Fruit fly (Drosophila melanogaster) whole organism, wandering third instar larva: ENCODE data around the gene CG16790.

ENCODE experiments used
- Abd-B ChIP-seq: fragments of >200 bp; optimal IDR thresholded peaks from 2 replicates; lab custom pipeline; 2017; ENCODE audit warnings: missing biosample characterization, missing genetic modification characterization
- Dfd ChIP-seq: fragments of >200 bp; optimal IDR thresholded peaks from 2 replicates; lab custom pipeline; 2017; ENCODE audit warnings: missing biosample characterization, missing genetic modification characterization
- Hnf4 ChIP-seq: fragments of 200-800 bp; sonication (Bioruptor generic); optimal IDR thresholded peaks from 2 replicates; lab custom pipeline; 2016; ENCODE audit warnings: missing biosample characterization, mild to moderate bottlenecking, missing genetic modification characterization
- Hr78 ChIP-seq: fragments of >200 bp; optimal IDR thresholded peaks from 2 replicates; lab custom pipeline; 2017; ENCODE audit warnings: missing biosample characterization, missing genetic modification characterization
- Hr83 ChIP-seq: fragments of 200-300 bp; sonication (Bioruptor generic); optimal IDR thresholded peaks from 2 replicates; lab custom pipeline; 2016; ENCODE audit warnings: missing biosample characterization, mild to moderate bottlenecking, missing genetic modification characterization, moderate library complexity; ENCODE audit not compliant: poor library complexity, severe bottlenecking
- Jra ChIP-seq: sonication (Bioruptor generic); optimal IDR thresholded peaks from 2 replicates; lab custom pipeline; 2016; ENCODE audit warnings: missing biosample characterization, missing genetic modification characterization
- Mio ChIP-seq: sonication (Bioruptor generic); optimal IDR thresholded peaks from 2 replicates; lab custom pipeline; 2016; ENCODE audit warnings: missing biosample characterization, missing genetic modification characterization
- OdsH ChIP-seq: fragments of 200-800 bp; sonication (Bioruptor generic); optimal IDR thresholded peaks from 2 replicates; lab custom pipeline; 2016; ENCODE audit warnings: missing biosample characterization, mild to moderate bottlenecking, missing genetic modification characterization
- Vsx2 ChIP-seq: fragments of 200-300, 225-300 bp; sonication (Bioruptor generic); optimal IDR thresholded peaks from 2 replicates; lab custom pipeline; 2018; ENCODE audit warnings: missing biosample characterization, missing genetic modification characterization; ENCODE audit not compliant: partially characterized antibody
- lola ChIP-seq: fragments of >200 bp; optimal IDR thresholded peaks from 2 replicates; lab custom pipeline; 2017; ENCODE audit warnings: missing biosample characterization, missing genetic modification characterization
- pan ChIP-seq: fragments of >200 bp; optimal IDR thresholded peaks from 2 replicates; lab custom pipeline; 2017
- sv ChIP-seq: fragments of 200-800 bp; sonication (Bioruptor generic); optimal IDR thresholded peaks from 3 replicates; lab custom pipeline; 2016; ENCODE audit warnings: missing biosample characterization, missing genetic modification characterization
- usp ChIP-seq: fragments of >200 bp; optimal IDR thresholded peaks from 2 replicates; lab custom pipeline; 2017; ENCODE audit warnings: missing biosample characterization, missing genetic modification characterization

DNA sequence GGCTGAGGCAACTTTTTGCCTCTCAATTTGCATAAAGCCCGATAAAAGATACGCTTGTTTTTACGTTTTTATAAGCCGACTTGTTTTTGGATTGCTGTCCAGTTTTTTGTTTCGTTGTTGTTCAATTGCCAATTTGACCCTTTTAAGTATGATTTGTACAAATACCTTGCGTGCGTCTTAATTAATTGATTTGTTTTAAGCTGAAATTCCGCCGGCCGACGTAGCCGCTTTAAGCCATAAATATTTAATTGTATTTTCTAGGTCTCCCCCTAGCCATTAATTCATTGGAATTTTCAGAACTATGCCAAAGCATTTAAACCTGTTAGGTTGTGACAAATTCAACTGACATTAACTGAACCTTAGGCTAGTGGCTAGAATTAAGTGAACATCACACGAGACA is 26.6 kb upstream of the CG16790 start:
- TF ChIP-seq Dfd (GFP tag; lab: Kevin White, UChicago), result no peak
- no peak for TF ChIP-seq pan (lab: Kevin White, UChicago)
- no peak for TF ChIP-seq Mio (GFP tag; lab: Kevin White, UChicago)
- no peak for TF ChIP-seq Abd-B
- no peak for TF ChIP-seq usp (GFP tag; lab: Kevin White, UChicago)
- no peak for TF ChIP-seq Hnf4 (GFP tag; lab: Kevin White, UChicago)
- no peak for TF ChIP-seq OdsH
- no peak for TF ChIP-seq Hr78
- TF ChIP-seq sv (GFP tag; lab: Kevin White, UChicago), result no peak
- no peak for TF ChIP-seq Hr83 (GFP tag; lab: Kevin White, UChicago)
- TF ChIP-seq Vsx2, result no peak
- no peak for TF ChIP-seq lola
- TF ChIP-seq Jra, result no peak
